Worm (Caenorhabditis elegans): ENCODE data around the gene mrpl-49.

- TF ChIP-seq tbx-2 (tag; optimal IDR thresholded peaks at IDR 0.05) = no peak
- no peak for TF ChIP-seq aly-2 (tag; optimal IDR thresholded peaks at IDR 0.05)
- TF ChIP-seq skn-1 (tag; optimal IDR thresholded peaks at IDR 0.05) = no peak
- no peak for TF ChIP-seq elt-1 (tag; optimal IDR thresholded peaks at IDR 0.05)
- no peak for TF ChIP-seq ama-1 (optimal IDR thresholded peaks at IDR 0.05)
- TF ChIP-seq lin-15B (tag; optimal IDR thresholded peaks at IDR 0.05) = no peak
- no peak for TF ChIP-seq ceh-28 (tag; optimal IDR thresholded peaks at IDR 0.05)
- no peak for TF ChIP-seq lsy-12 (tag; optimal IDR thresholded peaks at IDR 0.05)
- TF ChIP-seq pha-4 (tag; optimal IDR thresholded peaks at IDR 0.05) = no peak
- TF ChIP-seq jun-1 (tag; optimal IDR thresholded peaks at IDR 0.05) = no peak
- no peak for TF ChIP-seq nhr-25 (tag; optimal IDR thresholded peaks at IDR 0.05)
- no peak for TF ChIP-seq unc-62 (GFP tag; optimal IDR thresholded peaks at IDR 0.05)
Measured at ce11 chrV:12751495-12752050, 23.1 kb downstream of the mrpl-49 start, which contains the start of gene C15C8.6.
